Worm (Caenorhabditis elegans) whole organism, L4/young adult: ENCODE data around the gene ads-1.
A peak's percentile ranks its signal among the peaks of the same experiment; 100 is the strongest.

ENCODE experiments used
- dao-5 ChIP-seq: sonication (generic microtip); optimal IDR thresholded peaks from 2 replicates; lab custom pipeline; 2016; ENCODE audit warnings: missing genotype, missing genetic modification characterization, moderate library complexity, missing compliant biosample characterization
- him-1 ChIP-seq: sonication (generic microtip); optimal IDR thresholded peaks from 2 replicates; lab custom pipeline; 2016; ENCODE audit warnings: missing genotype, missing genetic modification reagents, missing genetic modification characterization, missing compliant biosample characterization

- TF ChIP-seq him-1 (tag; lab: Kevin White, UChicago): peak; percentile 33
- no peak for TF ChIP-seq dao-5 (tag; lab: Kevin White, UChicago)
Measured at ce11 chrIII:343346-344220, 45.2 kb upstream of the ads-1 start.
